Worm (Caenorhabditis elegans): ENCODE measurements around the gene T01C8.3.

ce11 chrX:16803545-16803944 is 20.5 kb upstream of the T01C8.3 start:
- TF ChIP-seq atf-7 (tag; optimal IDR thresholded peaks at IDR 0.05) (no peak), efl-1 (GFP tag; optimal IDR thresholded peaks at IDR 0.05) (no peak), nhr-80 (tag; optimal IDR thresholded peaks at IDR 0.05) (no peak), mes-4 (tag; optimal IDR thresholded peaks at IDR 0.05) (no peak), ceh-27 (GFP tag; optimal IDR thresholded peaks at IDR 0.05) (no peak), tlf-1 (GFP tag; optimal IDR thresholded peaks at IDR 0.05) (no peak)

Measured in whole organism, young adult.